Fruit fly (Drosophila melanogaster) whole organism, embryonic: ENCODE measurements around the gene par-6.

ENCODE experiments used
- B-H1 ChIP-seq: fragments of 200-800 bp; sonication (Bioruptor generic); IDR thresholded peaks from 3 replicates; pipeline ENCODE4 v1.3.6; 2022; ENCODE audit warnings: missing biosample characterization, missing genetic modification characterization
- B-H2 ChIP-seq: fragments of 200-800 bp; sonication (Bioruptor generic); optimal IDR thresholded peaks from 2 replicates; lab custom pipeline; 2018; ENCODE audit warnings: missing biosample characterization, mild to moderate bottlenecking, missing genetic modification characterization
- Bdp1 ChIP-seq: fragments of 200-800 bp; sonication (Bioruptor generic); optimal IDR thresholded peaks from 3 replicates; lab custom pipeline; 2016; ENCODE audit warnings: missing biosample characterization, missing genetic modification characterization
- BtbVII ChIP-seq: fragments of 200-800 bp; sonication (Bioruptor generic); optimal IDR thresholded peaks from 3 replicates; lab custom pipeline; 2017; ENCODE audit warnings: missing biosample characterization, mild to moderate bottlenecking, missing genetic modification characterization
- CG1024 ChIP-seq: fragments of 200-800 bp; sonication (Bioruptor generic); IDR thresholded peaks from 2 replicates; pipeline ENCODE4 v1.3.6; 2022; ENCODE audit warnings: missing biosample characterization, missing genetic modification characterization
- CG11504 ChIP-seq: fragments of 200-800 bp; sonication (Bioruptor generic); optimal IDR thresholded peaks from 3 replicates; lab custom pipeline; 2019; ENCODE audit warnings: missing biosample characterization, mild to moderate bottlenecking, missing genetic modification characterization, moderate library complexity
- CG13123 ChIP-seq: fragments of 200-800 bp; sonication (Bioruptor generic); optimal IDR thresholded peaks from 2 replicates; lab custom pipeline; 2016; ENCODE audit warnings: missing biosample characterization, missing genetic modification characterization
- CG14667 ChIP-seq: fragments of 200-800 bp; sonication (Bioruptor generic); IDR thresholded peaks from 2 replicates; pipeline ENCODE4 v1.3.6; 2022; ENCODE audit warnings: missing biosample characterization, missing genetic modification characterization
- CG18262 ChIP-seq: fragments of 200-800 bp; optimal IDR thresholded peaks from 3 replicates; lab custom pipeline; 2019; ENCODE audit warnings: missing biosample characterization, mild to moderate bottlenecking, missing genetic modification characterization, moderate library complexity
- CG18619 ChIP-seq: fragments of 200-800 bp; sonication (Bioruptor generic); optimal IDR thresholded peaks from 3 replicates; lab custom pipeline; 2017; ENCODE audit warnings: missing biosample characterization, mild to moderate bottlenecking, missing genetic modification characterization
- CG2712 ChIP-seq: fragments of 200-800 bp; optimal IDR thresholded peaks from 3 replicates; lab custom pipeline; 2019; ENCODE audit warnings: missing biosample characterization, mild to moderate bottlenecking, missing genetic modification characterization, moderate library complexity
- CG31388 ChIP-seq: fragments of 200-800 bp; sonication (Bioruptor generic); optimal IDR thresholded peaks from 2 replicates; lab custom pipeline; 2016; ENCODE audit warnings: missing biosample characterization, missing genetic modification characterization
- CG42726 ChIP-seq: fragments of 200-800 bp; sonication (Bioruptor generic); IDR thresholded peaks from 2 replicates; pipeline ENCODE4 v1.3.6; 2022; ENCODE audit warnings: missing biosample characterization, missing genetic modification characterization; ENCODE audit not compliant: partially characterized antibody
- CG4282 ChIP-seq: fragments of 200-800 bp; sonication (Bioruptor generic); optimal IDR thresholded peaks from 2 replicates; lab custom pipeline; 2016; ENCODE audit warnings: missing biosample characterization, missing genetic modification characterization
- CG6765 ChIP-seq: fragments of 200-800 bp; sonication (Bioruptor generic); optimal IDR thresholded peaks from 3 replicates; lab custom pipeline; 2017; ENCODE audit warnings: missing biosample characterization, mild to moderate bottlenecking, missing genetic modification characterization
- CG8290 ChIP-seq, 3 experiments: fragments of 200-800 bp; sonication (Bioruptor generic); optimal IDR thresholded peaks; 2 replicates each; lab custom pipeline; 2016 to 2019; ENCODE audit warnings: missing biosample characterization in 3 of 3, missing genetic modification characterization in 3 of 3, mild to moderate bottlenecking in 2 of 3, moderate library complexity in 1 of 3
- CG8388 ChIP-seq: fragments of 200-800 bp; sonication (Bioruptor generic); optimal IDR thresholded peaks from 2 replicates; lab custom pipeline; 2019; ENCODE audit warnings: missing biosample characterization, mild to moderate bottlenecking, missing genetic modification characterization, moderate library complexity
- CG9817 ChIP-seq: fragments of 200-800 bp; sonication (Bioruptor generic); optimal IDR thresholded peaks from 2 replicates; lab custom pipeline; 2018; ENCODE audit warnings: missing biosample characterization, mild to moderate bottlenecking, missing genetic modification characterization, moderate library complexity
- Fer3 ChIP-seq: fragments of 200-800 bp; sonication (Bioruptor generic); optimal IDR thresholded peaks from 2 replicates; lab custom pipeline; 2018; ENCODE audit warnings: missing biosample characterization, mild to moderate bottlenecking, missing genetic modification characterization, moderate library complexity
- HLH3B ChIP-seq: fragments of 200-800 bp; sonication (Bioruptor generic); IDR thresholded peaks from 2 replicates; pipeline ENCODE4 v1.3.6; 2022; ENCODE audit warnings: missing biosample characterization, missing genetic modification characterization
- Lpt ChIP-seq: fragments of >200 bp; optimal IDR thresholded peaks from 2 replicates; lab custom pipeline; 2018; ENCODE audit warnings: missing biosample characterization, missing genetic modification characterization
- Max ChIP-seq: fragments of 200-800 bp; sonication (Bioruptor generic); optimal IDR thresholded peaks from 2 replicates; lab custom pipeline; 2016; ENCODE audit warnings: missing biosample characterization, mild to moderate bottlenecking, missing genetic modification characterization
- Oli ChIP-seq: fragments of 200-800 bp; sonication (Bioruptor generic); optimal IDR thresholded peaks from 2 replicates; lab custom pipeline; 2018; ENCODE audit warnings: missing biosample characterization, mild to moderate bottlenecking, missing genetic modification characterization, moderate library complexity
- Ptx1 ChIP-seq: fragments of 200-800 bp; sonication (Bioruptor generic); IDR thresholded peaks from 2 replicates; pipeline ENCODE4 v1.3.6; 2022; ENCODE audit warnings: missing biosample characterization, missing genetic modification characterization
- Six4 ChIP-seq: fragments of 200-800 bp; sonication (Bioruptor generic); optimal IDR thresholded peaks from 2 replicates; lab custom pipeline; 2016; ENCODE audit warnings: missing biosample characterization, missing genetic modification characterization
- Ssrp ChIP-seq: fragments of 200-800 bp; sonication (Bioruptor generic); optimal IDR thresholded peaks from 2 replicates; lab custom pipeline; 2018; ENCODE audit warnings: missing biosample characterization, mild to moderate bottlenecking, missing genetic modification characterization, moderate library complexity
- aop ChIP-seq: fragments of 200-800 bp; sonication (Bioruptor generic); IDR thresholded peaks from 2 replicates; pipeline ENCODE4 v1.3.6; 2022; ENCODE audit warnings: missing biosample characterization, missing genetic modification characterization
- bsh ChIP-seq, 2 experiments: fragments of 200-800 bp; sonication (Bioruptor generic); optimal IDR thresholded peaks; 2 replicates each; lab custom pipeline; 2017 to 2018; ENCODE audit warnings: mild to moderate bottlenecking in 2 of 2, missing biosample characterization in 2 of 2, missing genetic modification characterization in 2 of 2, moderate library complexity in 1 of 2
- chif ChIP-seq, 2 experiments: fragments of 200-800 bp; sonication (Bioruptor generic); optimal IDR thresholded peaks; 3 replicates each; lab custom pipeline; 2016; ENCODE audit warnings: missing biosample characterization in 2 of 2, missing genetic modification characterization in 2 of 2
- dmrt99B ChIP-seq: fragments of 200-800 bp; sonication (Bioruptor generic); optimal IDR thresholded peaks from 2 replicates; lab custom pipeline; 2018; ENCODE audit warnings: missing biosample characterization, mild to moderate bottlenecking, missing genetic modification characterization, moderate library complexity
- eyg ChIP-seq: fragments of 200-800 bp; sonication (Bioruptor generic); optimal IDR thresholded peaks from 3 replicates; lab custom pipeline; 2016; ENCODE audit warnings: missing biosample characterization, missing genetic modification characterization
- fd102C ChIP-seq: fragments of 200-800 bp; sonication (Bioruptor generic); optimal IDR thresholded peaks from 2 replicates; lab custom pipeline; 2018; ENCODE audit warnings: missing biosample characterization, mild to moderate bottlenecking, missing genetic modification characterization, moderate library complexity
- gem ChIP-seq: fragments of 200-800 bp; sonication (Bioruptor generic); optimal IDR thresholded peaks from 2 replicates; lab custom pipeline; 2019; ENCODE audit warnings: missing biosample characterization, mild to moderate bottlenecking, missing genetic modification characterization, moderate library complexity
- grau ChIP-seq: fragments of 200-800 bp; optimal IDR thresholded peaks from 3 replicates; lab custom pipeline; 2019; ENCODE audit warnings: missing biosample characterization, mild to moderate bottlenecking, missing genetic modification characterization, moderate library complexity
- gsb ChIP-seq: fragments of 200-800 bp; sonication (Bioruptor generic); IDR thresholded peaks from 2 replicates; pipeline ENCODE4 v1.3.6; 2022; ENCODE audit warnings: missing biosample characterization, missing genetic modification characterization
- kah ChIP-seq: fragments of 200-800 bp; sonication (Bioruptor generic); optimal IDR thresholded peaks from 2 replicates; lab custom pipeline; 2018; ENCODE audit warnings: missing biosample characterization, mild to moderate bottlenecking, missing genetic modification characterization
- kay ChIP-seq: fragments of 200-800 bp; sonication (Bioruptor generic); optimal IDR thresholded peaks from 2 replicates; lab custom pipeline; 2016; ENCODE audit warnings: missing biosample characterization, missing genetic modification characterization
- mld ChIP-seq: fragments of 200-800 bp; sonication (Bioruptor generic); IDR thresholded peaks from 3 replicates; pipeline ENCODE4 v1.3.6; 2022; ENCODE audit warnings: missing biosample characterization, missing genetic modification characterization; ENCODE audit not compliant: partially characterized antibody
- ro ChIP-seq: fragments of 200-800 bp; sonication (Bioruptor generic); IDR thresholded peaks from 2 replicates; pipeline ENCODE4 v1.3.6; 2022; ENCODE audit warnings: missing biosample characterization, missing genetic modification characterization
- sens ChIP-seq: fragments of 200-800 bp; sonication (Bioruptor generic); peaks from one replicate; lab custom pipeline; 2016; ENCODE audit warnings: missing biosample characterization, missing genetic modification characterization
- sim ChIP-seq: fragments of 200-800 bp; sonication (Bioruptor generic); IDR thresholded peaks from 2 replicates; pipeline ENCODE4 v1.3.6; 2022; ENCODE audit warnings: missing biosample characterization, missing genetic modification characterization
- sna ChIP-seq: fragments of 200-800 bp; sonication (Bioruptor generic); IDR thresholded peaks from 2 replicates; pipeline ENCODE4 v1.3.6; 2022; ENCODE audit warnings: missing biosample characterization, missing genetic modification characterization; ENCODE audit not compliant: partially characterized antibody
- ssp ChIP-seq: fragments of 200-800 bp; sonication (Bioruptor generic); IDR thresholded peaks from 2 replicates; pipeline ENCODE4 v1.3.6; 2022; ENCODE audit warnings: missing biosample characterization, missing genetic modification characterization
- ttk ChIP-seq: fragments of 200-800 bp; sonication (Bioruptor generic); IDR thresholded peaks from 2 replicates; pipeline ENCODE4 v2.1.2; 2022; ENCODE audit warnings: missing biosample characterization, missing genetic modification characterization
- tx ChIP-seq: fragments of 200-800 bp; sonication (Bioruptor generic); optimal IDR thresholded peaks from 2 replicates; lab custom pipeline; 2016; ENCODE audit warnings: missing biosample characterization, missing genetic modification characterization
- wdn ChIP-seq: fragments of 200-800 bp; sonication (Bioruptor generic); IDR thresholded peaks from 2 replicates; pipeline ENCODE4 v1.3.6; 2022; ENCODE audit warnings: missing biosample characterization, missing genetic modification characterization
- wek ChIP-seq: fragments of 200-800 bp; sonication (Bioruptor generic); optimal IDR thresholded peaks from 3 replicates; lab custom pipeline; 2018; ENCODE audit warnings: missing biosample characterization, mild to moderate bottlenecking, missing genetic modification characterization, moderate library complexity
- zf30C ChIP-seq: fragments of 200-800 bp; sonication (Bioruptor generic); optimal IDR thresholded peaks from 3 replicates; lab custom pipeline; 2018; ENCODE audit warnings: missing biosample characterization, mild to moderate bottlenecking, missing genetic modification characterization

Gene par-6

dm6 chrX:17751658-17752057, 48.5 kb downstream of the par-6 start (continued):
- no peak for TF ChIP-seq wdn
- peak; percentile 26 to 67 for TF ChIP-seq chif (GFP tag; optimal IDR thresholded peaks at IDR 0.05; lab: Kevin White, UChicago)
- peak; percentile 37; the same call in 1 of the 2 replicates for TF ChIP-seq CG14667 (GFP tag; lab: Robert Waterston, UW)
- no peak for TF ChIP-seq eyg (GFP tag; lab: Kevin White, UChicago)
- no peak for TF ChIP-seq CG6765 (GFP tag; lab: Kevin White, UChicago)
- no peak for TF ChIP-seq wek (GFP tag; lab: Kevin White, UChicago)
- TF ChIP-seq B-H2 (GFP tag; lab: Kevin White, UChicago) = peak; percentile 7
- TF ChIP-seq CG31388 (GFP tag; lab: Kevin White, UChicago) = peak; percentile 3
- no peak for TF ChIP-seq mld (GFP tag; lab: Robert Waterston, UW)
- TF ChIP-seq CG42726 (GFP tag; lab: Robert Waterston, UW) = peak; percentile 81
- peak; percentile 48 for TF ChIP-seq CG11504 (tag; lab: Kevin White, UChicago)
- TF ChIP-seq kah (GFP tag; lab: Kevin White, UChicago) = no peak
- no peak for TF ChIP-seq gsb (GFP tag; lab: Robert Waterston, UW)
- TF ChIP-seq B-H1 (GFP tag; lab: Robert Waterston, UW) = no peak
- TF ChIP-seq CG8388 = no peak
- TF ChIP-seq bsh (GFP tag; optimal IDR thresholded peaks at IDR 0.05; lab: Kevin White, UChicago) = peak in 1 of 2 experiments; percentile 0
- no peak for TF ChIP-seq CG18619 (GFP tag; lab: Kevin White, UChicago)
- peak; percentile 38 for TF ChIP-seq CG8290 (GFP tag; optimal IDR thresholded peaks at IDR 0.05; lab: Kevin White, UChicago)
- peak in 1 of 2 experiments; percentile 78 for TF ChIP-seq CG8290 (tag; optimal IDR thresholded peaks at IDR 0.05; lab: Kevin White, UChicago)
- peak; percentile 20; the same call in 1 of the 2 replicates for TF ChIP-seq CG1024
- no peak for TF ChIP-seq Fer3 (tag; lab: Kevin White, UChicago)
- TF ChIP-seq grau = peak; percentile 52
- TF ChIP-seq ssp (GFP tag; lab: Robert Waterston, UW) = peak; percentile 35
- no peak for TF ChIP-seq sim (GFP tag; lab: Robert Waterston, UW)
- TF ChIP-seq CG13123 (GFP tag; lab: Kevin White, UChicago) = no peak
- TF ChIP-seq CG2712 = peak; percentile 50
- TF ChIP-seq ro = no peak
- peak; percentile 49 for TF ChIP-seq tx (GFP tag; lab: Kevin White, UChicago)
- TF ChIP-seq Lpt (GFP tag; lab: Kevin White, UChicago) = no peak
- TF ChIP-seq Oli (tag; lab: Kevin White, UChicago) = peak; percentile 9
- TF ChIP-seq Ssrp = peak; percentile 23
- no peak for TF ChIP-seq Six4 (GFP tag; lab: Kevin White, UChicago)
- no peak for TF ChIP-seq dmrt99B (tag; lab: Kevin White, UChicago)
- no peak for TF ChIP-seq aop (GFP tag; lab: Robert Waterston, UW)

dm6 chrX:17755158-17755557, 52.0 kb downstream of the par-6 start:
- TF ChIP-seq kah (GFP tag; lab: Kevin White, UChicago) (no peak), ttk (no peak), Max (no peak), sna (GFP tag; lab: Robert Waterston, UW) (no peak), fd102C (GFP tag; lab: Kevin White, UChicago) (no peak), zf30C (GFP tag; lab: Kevin White, UChicago) (no peak), kay (no peak), Ptx1 (no peak), sens (GFP tag; lab: Kevin White, UChicago) (peak; percentile 49), HLH3B (GFP tag; lab: Robert Waterston, UW) (no peak), CG4282 (no peak), CG9817 (no peak), BtbVII (GFP tag; lab: Kevin White, UChicago) (no peak), gem (tag; lab: Kevin White, UChicago) (peak; percentile 0), Bdp1 (GFP tag; lab: Kevin White, UChicago) (no peak), CG18262 (no peak)
